Worm (Caenorhabditis elegans) whole organism, midembryonic: ENCODE results near the gene psf-1.

Experiments used
- T22C8.4 ChIP-seq: fragments of 200-800 bp; sonication (Bioruptor generic); IDR thresholded peaks from 2 replicates; pipeline ENCODE4 v1.3.6; 2022; ENCODE audit warnings: missing genetic modification characterization, missing compliant biosample characterization
- cog-1 ChIP-seq: sonication (generic microtip); optimal IDR thresholded peaks from 2 replicates; lab custom pipeline; 2016; ENCODE audit warnings: missing genetic modification characterization, missing compliant biosample characterization
- flt-1 ChIP-seq: fragments of 200-800 bp; sonication (Bioruptor generic); IDR thresholded peaks from 2 replicates; pipeline ENCODE4 v1.3.6; 2022; ENCODE audit warnings: missing genetic modification characterization, missing compliant biosample characterization
- klf-2 ChIP-seq: fragments of 200-800 bp; sonication (Bioruptor generic); conservative IDR thresholded peaks from 2 replicates; pipeline ENCODE4 v1.3.6; 2022; ENCODE audit warnings: missing genetic modification reagents, missing genetic modification characterization, missing compliant biosample characterization
- ref-1 ChIP-seq: fragments of 200-800 bp; sonication (Bioruptor generic); conservative IDR thresholded peaks from 2 replicates; pipeline ENCODE4 v1.3.6; 2022; ENCODE audit warnings: missing genetic modification reagents, missing genetic modification characterization, missing compliant biosample characterization
- ztf-23 ChIP-seq: fragments of 200-800 bp; sonication (Bioruptor generic); IDR thresholded peaks from 2 replicates; pipeline ENCODE4 v1.3.6; 2022; ENCODE audit warnings: missing genetic modification reagents, missing genetic modification characterization, missing compliant biosample characterization
- ztf-29 ChIP-seq: fragments of 200-800 bp; sonication (Bioruptor generic); IDR thresholded peaks from 2 replicates; pipeline ENCODE4 v1.3.6; 2022; ENCODE audit warnings: missing genetic modification reagents, missing genetic modification characterization, missing compliant biosample characterization

ce11 chrII:10010914-10011313 lies 42.4 kb downstream of the psf-1 start:
- TF ChIP-seq T22C8.4 (GFP tag; lab: Robert Waterston, UW) (no peak), flt-1 (GFP tag; lab: Robert Waterston, UW) (no peak), klf-2 (no peak), ref-1 (GFP tag; lab: Robert Waterston, UW) (no peak), cog-1 (tag; lab: Kevin White, UChicago) (no peak), ztf-23 (no peak), ztf-29 (GFP tag; lab: Robert Waterston, UW) (no peak)
